Fruit fly (Drosophila melanogaster) whole organism, embryonic: ENCODE measurements around the gene yellow-e2.

Experiments used
- Ada2b ChIP-seq: fragments of 200-800 bp; sonication (Bioruptor generic); IDR thresholded peaks from 2 replicates; pipeline ENCODE4 v1.3.6; 2022; ENCODE audit warnings: missing biosample characterization, missing genetic modification characterization
- Aef1 ChIP-seq: fragments of 200-800 bp; sonication (Bioruptor generic); IDR thresholded peaks from 3 replicates; pipeline ENCODE4 v1.3.6; 2022; ENCODE audit warnings: missing biosample characterization, missing genetic modification characterization
- Asciz ChIP-seq: fragments of 200-800 bp; sonication (Bioruptor generic); optimal IDR thresholded peaks from 2 replicates; lab custom pipeline; 2017; ENCODE audit warnings: missing biosample characterization, mild to moderate bottlenecking, missing genetic modification characterization, missing genetic modification reagents
- Atf-2 ChIP-seq: fragments of 200-800 bp; sonication (Bioruptor generic); optimal IDR thresholded peaks from 2 replicates; lab custom pipeline; 2016; ENCODE audit warnings: missing biosample characterization, missing genetic modification characterization
- Bdp1 ChIP-seq: fragments of 200-800 bp; sonication (Bioruptor generic); optimal IDR thresholded peaks from 3 replicates; lab custom pipeline; 2016; ENCODE audit warnings: missing biosample characterization, missing genetic modification characterization
- CG11247 ChIP-seq: fragments of 200-800 bp; sonication (Bioruptor generic); IDR thresholded peaks from 2 replicates; pipeline ENCODE4 v1.3.6; 2022; ENCODE audit warnings: missing biosample characterization, missing genetic modification characterization
- CG13123 ChIP-seq: fragments of 200-800 bp; sonication (Bioruptor generic); optimal IDR thresholded peaks from 2 replicates; lab custom pipeline; 2016; ENCODE audit warnings: missing biosample characterization, missing genetic modification characterization
- CG14050 ChIP-seq: fragments of 200-800 bp; sonication (Bioruptor generic); IDR thresholded peaks from 3 replicates; pipeline ENCODE4 v1.3.6; 2022; ENCODE audit warnings: missing biosample characterization, missing genetic modification characterization
- CG2116 ChIP-seq: fragments of 200-800 bp; sonication (Bioruptor generic); optimal IDR thresholded peaks from 3 replicates; lab custom pipeline; 2018; ENCODE audit warnings: missing biosample characterization, mild to moderate bottlenecking, missing genetic modification characterization
- CG3281 ChIP-seq: fragments of 200-800 bp; sonication (Bioruptor generic); optimal IDR thresholded peaks from 3 replicates; lab custom pipeline; 2017; ENCODE audit warnings: missing biosample characterization, mild to moderate bottlenecking, missing genetic modification characterization
- CG4730 ChIP-seq: fragments of 200-800 bp; sonication (Bioruptor generic); IDR thresholded peaks from 2 replicates; pipeline ENCODE4 v1.3.6; 2022; ENCODE audit warnings: missing biosample characterization, missing genetic modification characterization
- CG7357 ChIP-seq: fragments of 200-800 bp; sonication (Bioruptor generic); IDR thresholded peaks from 3 replicates; pipeline ENCODE4 v1.3.6; 2022; ENCODE audit warnings: missing biosample characterization, missing genetic modification characterization
- D19A ChIP-seq: fragments of 200-800 bp; optimal IDR thresholded peaks from 3 replicates; lab custom pipeline; 2019; ENCODE audit warnings: missing biosample characterization, mild to moderate bottlenecking, missing genetic modification characterization, moderate library complexity
- Dad ChIP-seq: fragments of 200-800 bp; sonication (Bioruptor generic); optimal IDR thresholded peaks from 3 replicates; lab custom pipeline; 2016; ENCODE audit warnings: missing biosample characterization, missing genetic modification characterization
- Dek ChIP-seq: fragments of 200-800 bp; sonication (Bioruptor generic); optimal IDR thresholded peaks from 3 replicates; lab custom pipeline; 2019; ENCODE audit warnings: missing biosample characterization, mild to moderate bottlenecking, missing genetic modification characterization, moderate library complexity
- Doc3 ChIP-seq: fragments of 200-800 bp; sonication (Bioruptor generic); IDR thresholded peaks from 3 replicates; pipeline ENCODE4 v1.3.6; 2022; ENCODE audit warnings: missing biosample characterization, missing genetic modification characterization; ENCODE audit not compliant: partially characterized antibody
- Fer2 ChIP-seq: fragments of 200-800 bp; sonication (Bioruptor generic); optimal IDR thresholded peaks from 2 replicates; lab custom pipeline; 2018; ENCODE audit warnings: missing biosample characterization, mild to moderate bottlenecking, missing genetic modification characterization, moderate library complexity
- Lim3 ChIP-seq: fragments of 200-800 bp; sonication (Bioruptor generic); IDR thresholded peaks from 2 replicates; pipeline ENCODE4 v1.3.6; 2022; ENCODE audit warnings: missing biosample characterization, missing genetic modification characterization
- MBD-R2 ChIP-seq: fragments of 200-800 bp; sonication (Bioruptor generic); IDR thresholded peaks from 2 replicates; pipeline ENCODE4 v1.3.6; 2022; ENCODE audit warnings: missing biosample characterization, missing genetic modification characterization
- Mad ChIP-seq: fragments of 200-800 bp; sonication (Bioruptor generic); optimal IDR thresholded peaks from 2 replicates; lab custom pipeline; 2016; ENCODE audit warnings: missing biosample characterization, missing genetic modification characterization
- NFAT ChIP-seq: fragments of 200-800 bp; sonication (Bioruptor generic); IDR thresholded peaks from 2 replicates; pipeline ENCODE4 v1.3.6; 2022; ENCODE audit warnings: missing biosample characterization, missing genetic modification characterization
- Oaz ChIP-seq: fragments of 200-800 bp; sonication (Bioruptor generic); IDR thresholded peaks from 2 replicates; pipeline ENCODE4 v1.3.6; 2022; ENCODE audit warnings: missing biosample characterization, missing genetic modification characterization
- Opbp ChIP-seq: fragments of 200-800 bp; sonication (Bioruptor generic); IDR thresholded peaks from 3 replicates; pipeline ENCODE4 v1.3.6; 2022; ENCODE audit warnings: missing biosample characterization, missing genetic modification characterization; ENCODE audit not compliant: partially characterized antibody
- Pdp1 ChIP-seq, 2 experiments: fragments of 200-800 bp; sonication (Bioruptor generic); optimal IDR thresholded peaks; 3 replicates each; lab custom pipeline; 2016; ENCODE audit warnings: missing biosample characterization in 2 of 2, missing genetic modification characterization in 2 of 2, mild to moderate bottlenecking in 1 of 2, moderate library complexity in 1 of 2
- Rx ChIP-seq: fragments of 200-800 bp; sonication (Bioruptor generic); IDR thresholded peaks from 2 replicates; pipeline ENCODE4 v1.3.6; 2022; ENCODE audit warnings: missing biosample characterization, missing genetic modification characterization
- Sry-δ ChIP-seq: fragments of 200-800 bp; sonication (Bioruptor generic); optimal IDR thresholded peaks from 2 replicates; lab custom pipeline; 2016; ENCODE audit warnings: missing biosample characterization, missing genetic modification characterization
- ac ChIP-seq: fragments of 200-800 bp; sonication (Bioruptor generic); optimal IDR thresholded peaks from 3 replicates; lab custom pipeline; 2017; ENCODE audit warnings: missing biosample characterization, mild to moderate bottlenecking, missing genetic modification characterization
- cad ChIP-seq: fragments of >200 bp; optimal IDR thresholded peaks from 2 replicates; lab custom pipeline; 2017; ENCODE audit warnings: missing biosample characterization, missing genetic modification characterization
- chn ChIP-seq: fragments of 200-800 bp; sonication (Bioruptor generic); optimal IDR thresholded peaks from 2 replicates; lab custom pipeline; 2016; ENCODE audit warnings: missing biosample characterization, missing genetic modification characterization
- crp ChIP-seq, 2 experiments: fragments of 200-800 bp; sonication (Bioruptor generic); optimal IDR thresholded peaks; 2 replicates in 1 of 2; 3 replicates in 1 of 2; lab custom pipeline; 2017; ENCODE audit warnings: missing biosample characterization in 2 of 2, missing genetic modification characterization in 2 of 2, mild to moderate bottlenecking in 1 of 2, moderate library complexity in 1 of 2
- gem ChIP-seq: fragments of 200-800 bp; sonication (Bioruptor generic); optimal IDR thresholded peaks from 2 replicates; lab custom pipeline; 2019; ENCODE audit warnings: missing biosample characterization, mild to moderate bottlenecking, missing genetic modification characterization, moderate library complexity
- gro ChIP-seq: fragments of 200-800 bp; sonication (Bioruptor generic); optimal IDR thresholded peaks from 2 replicates; lab custom pipeline; 2016; ENCODE audit warnings: missing biosample characterization, missing genetic modification characterization
- gsb ChIP-seq: fragments of 200-800 bp; sonication (Bioruptor generic); IDR thresholded peaks from 2 replicates; pipeline ENCODE4 v1.3.6; 2022; ENCODE audit warnings: missing biosample characterization, missing genetic modification characterization
- her ChIP-seq: fragments of 200-800 bp; sonication (Bioruptor generic); optimal IDR thresholded peaks from 2 replicates; lab custom pipeline; 2016; ENCODE audit warnings: missing biosample characterization, missing genetic modification characterization
- inv ChIP-seq: fragments of 200-800 bp; sonication (Bioruptor generic); IDR thresholded peaks from 2 replicates; pipeline ENCODE4 v1.3.6; 2022; ENCODE audit warnings: missing biosample characterization, missing genetic modification characterization; ENCODE audit not compliant: partially characterized antibody
- jigr1 ChIP-seq: fragments of 200-800 bp; sonication (Bioruptor generic); IDR thresholded peaks from 3 replicates; pipeline ENCODE4 v1.3.6; 2022; ENCODE audit warnings: missing biosample characterization, missing genetic modification characterization
- klu ChIP-seq: fragments of 200-800 bp; sonication (Bioruptor generic); IDR thresholded peaks from 2 replicates; pipeline ENCODE4 v1.3.6; 2022; ENCODE audit warnings: missing biosample characterization, missing genetic modification characterization
- lmd ChIP-seq: fragments of 200-800 bp; sonication (Bioruptor generic); IDR thresholded peaks from 2 replicates; pipeline ENCODE4 v1.3.6; 2022; ENCODE audit warnings: missing biosample characterization, missing genetic modification characterization
- lola ChIP-seq, 3 experiments: fragments of >200 bp in 2 of 3; fragments of 200-800 bp in 1 of 3; sonication (Bioruptor generic) in 1 of 3; optimal IDR thresholded peaks; 2 replicates each; lab custom pipeline; 2017 to 2019; ENCODE audit warnings: missing biosample characterization in 3 of 3, missing genetic modification characterization in 3 of 3, mild to moderate bottlenecking in 1 of 3, moderate library complexity in 1 of 3
- luna ChIP-seq: fragments of 200-800 bp; sonication (Bioruptor generic); optimal IDR thresholded peaks from 2 replicates; lab custom pipeline; 2016; ENCODE audit warnings: missing biosample characterization, missing genetic modification characterization
- pfk ChIP-seq: fragments of 200-800 bp; sonication (Bioruptor generic); optimal IDR thresholded peaks from 2 replicates; lab custom pipeline; 2018; ENCODE audit warnings: missing biosample characterization, mild to moderate bottlenecking, missing genetic modification characterization, moderate library complexity
- psq ChIP-seq: fragments of 200-800 bp; sonication (Bioruptor generic); optimal IDR thresholded peaks from 2 replicates; lab custom pipeline; 2017; ENCODE audit warnings: missing biosample characterization, missing genetic modification characterization
- ro ChIP-seq: fragments of 200-800 bp; sonication (Bioruptor generic); IDR thresholded peaks from 2 replicates; pipeline ENCODE4 v1.3.6; 2022; ENCODE audit warnings: missing biosample characterization, missing genetic modification characterization
- sens ChIP-seq: fragments of 200-800 bp; sonication (Bioruptor generic); peaks from one replicate; lab custom pipeline; 2016; ENCODE audit warnings: missing biosample characterization, missing genetic modification characterization
- ssp ChIP-seq: fragments of 200-800 bp; sonication (Bioruptor generic); IDR thresholded peaks from 2 replicates; pipeline ENCODE4 v1.3.6; 2022; ENCODE audit warnings: missing biosample characterization, missing genetic modification characterization
- stc ChIP-seq: fragments of 200-800 bp; sonication (Bioruptor generic); IDR thresholded peaks from 2 replicates; pipeline ENCODE4 v1.3.6; 2022; ENCODE audit warnings: missing biosample characterization, missing genetic modification characterization
- tll ChIP-seq, 2 experiments: fragments of 200-800 bp in 1 of 2; fragments of >200 bp in 1 of 2; sonication (Bioruptor generic) in 1 of 2; optimal IDR thresholded peaks; 2 replicates each; lab custom pipeline; 2017 to 2019; ENCODE audit warnings: missing biosample characterization in 2 of 2, missing genetic modification characterization in 2 of 2, mild to moderate bottlenecking in 1 of 2, moderate library complexity in 1 of 2
- tup ChIP-seq: fragments of 200-800 bp; sonication (Bioruptor generic); optimal IDR thresholded peaks from 2 replicates; lab custom pipeline; 2016; ENCODE audit warnings: missing biosample characterization, mild to moderate bottlenecking, missing genetic modification characterization, moderate library complexity
- zfh1 ChIP-seq: fragments of 200-800 bp; sonication (Bioruptor generic); IDR thresholded peaks from 3 replicates; pipeline ENCODE4 v1.3.6; 2022; ENCODE audit warnings: missing biosample characterization, missing genetic modification characterization

yellow-e2 gene

dm6 chr3R:13400902-13401721 lies 5.7 kb downstream of the yellow-e2 start (continued):
- peak; percentile 60 for TF ChIP-seq CG11247 (GFP tag; lab: Robert Waterston, UW)
- TF ChIP-seq Aef1, result peak; percentile 66; the same call in 2 of the 3 replicates
- TF ChIP-seq Dad, result peak; percentile 84
- TF ChIP-seq jigr1 (GFP tag; lab: Robert Waterston, UW), result peak; percentile 68; the same call in 2 of the 3 replicates
- TF ChIP-seq CG13123 (GFP tag; lab: Kevin White, UChicago), result peak; percentile 65
- TF ChIP-seq Opbp (GFP tag; lab: Robert Waterston, UW), result no peak
- TF ChIP-seq Doc3 (GFP tag; lab: Robert Waterston, UW), result no peak
- peak; percentile 29 for TF ChIP-seq Sry-δ (GFP tag; lab: Kevin White, UChicago)
- TF ChIP-seq luna (GFP tag; lab: Kevin White, UChicago), result peak; percentile 73
- TF ChIP-seq lmd, result peak; percentile 90
- peak; percentile 81 for TF ChIP-seq klu
- TF ChIP-seq CG3281 (GFP tag; lab: Kevin White, UChicago), result peak; percentile 84
- TF ChIP-seq ssp (GFP tag; lab: Robert Waterston, UW), result peak; percentile 68
- TF ChIP-seq chn (GFP tag; lab: Kevin White, UChicago), result peak; percentile 91
- TF ChIP-seq gem (tag; lab: Kevin White, UChicago), result peak; percentile 96
- TF ChIP-seq pfk (GFP tag; lab: Kevin White, UChicago), result no peak
- TF ChIP-seq MBD-R2 (GFP tag; lab: Robert Waterston, UW), result peak; percentile 48
- peak; percentile 79 for TF ChIP-seq her
- peak; percentile 68 for TF ChIP-seq gsb (GFP tag; lab: Robert Waterston, UW)
- TF ChIP-seq CG4730 (GFP tag; lab: Robert Waterston, UW), result peak; percentile 78
- peak; percentile 74 for TF ChIP-seq psq (GFP tag; lab: Kevin White, UChicago)
- peak; percentile 27 for TF ChIP-seq Fer2
- peak; percentile 84 for TF ChIP-seq D19A (tag; lab: Kevin White, UChicago)
- TF ChIP-seq CG2116 (GFP tag; lab: Kevin White, UChicago), result peak; percentile 64
- TF ChIP-seq lola (GFP tag; optimal IDR thresholded peaks at IDR 0.05; lab: Kevin White, UChicago), result peak in 1 of 3 experiments; percentile 94
- peak; percentile 99 for TF ChIP-seq sens
- peak; percentile 91 for TF ChIP-seq Atf-2 (GFP tag; lab: Kevin White, UChicago)
- peak; percentile 86; the same call in 1 of the 2 replicates for TF ChIP-seq stc
- peak; percentile 84 for TF ChIP-seq Asciz (GFP tag; lab: Kevin White, UChicago)
- TF ChIP-seq CG14050 (GFP tag; lab: Robert Waterston, UW), result peak; percentile 75
- no peak for TF ChIP-seq cad (GFP tag; lab: Kevin White, UChicago)
- peak; percentile 72; the same call in 2 of the 3 replicates for TF ChIP-seq CG7357 (GFP tag; lab: Robert Waterston, UW)
- TF ChIP-seq Ada2b, result peak; percentile 75
- peak; percentile 80 for TF ChIP-seq Mad
- TF ChIP-seq Pdp1 (GFP tag; optimal IDR thresholded peaks at IDR 0.05; lab: Kevin White, UChicago), result peak; percentile 84 to 88
- TF ChIP-seq crp (GFP tag; optimal IDR thresholded peaks at IDR 0.05; lab: Kevin White, UChicago), result peak in 1 of 2 experiments; percentile 53
- TF ChIP-seq gro (GFP tag; lab: Kevin White, UChicago), result peak; percentile 55
- no peak for TF ChIP-seq inv
- 0 out of 2 replicates have a peak, but pooled peaks have one; percentile 24 for TF ChIP-seq Lim3 (GFP tag; lab: Robert Waterston, UW)
- peak; percentile 79 for TF ChIP-seq Bdp1 (GFP tag; lab: Kevin White, UChicago)
- peak; percentile 54 for TF ChIP-seq tup (GFP tag; lab: Kevin White, UChicago)
- peak; percentile 60; the same call in 1 of the 2 replicates for TF ChIP-seq Oaz (GFP tag; lab: Robert Waterston, UW)
- TF ChIP-seq NFAT (GFP tag; lab: Robert Waterston, UW), result peak; percentile 58
- peak; percentile 81 for TF ChIP-seq Rx (GFP tag; lab: Robert Waterston, UW)
- TF ChIP-seq ro (GFP tag; lab: Robert Waterston, UW), result peak; percentile 71; the same call in 1 of the 2 replicates
- TF ChIP-seq tll (GFP tag; optimal IDR thresholded peaks at IDR 0.05; lab: Kevin White, UChicago), result no peak
- peak; percentile 6 for TF ChIP-seq ac
- peak; percentile 82 for TF ChIP-seq zfh1 (GFP tag; lab: Robert Waterston, UW)
- TF ChIP-seq Dek, result peak; percentile 88
